Fruit fly (Drosophila melanogaster) whole organism, pupa: Measurements from ENCODE around the gene Chpf.

ENCODE experiments used
- CG10348 ChIP-seq: fragments of 200-800 bp; sonication (Bioruptor generic); IDR thresholded peaks from 2 replicates; pipeline ENCODE4 v1.3.6; 2022; ENCODE audit warnings: missing biosample characterization, missing genetic modification characterization
- CG12605 ChIP-seq: fragments of 200-800 bp; sonication (Bioruptor generic); IDR thresholded peaks from 2 replicates; pipeline ENCODE4 v1.3.6; 2022; ENCODE audit warnings: missing biosample characterization, missing genetic modification characterization
- CG13204 ChIP-seq: fragments of 200-800 bp; sonication (Bioruptor generic); optimal IDR thresholded peaks from 2 replicates; lab custom pipeline; 2018; ENCODE audit warnings: missing biosample characterization, mild to moderate bottlenecking, missing genetic modification characterization, moderate library complexity
- CG14655 ChIP-seq: fragments of 200-800 bp; sonication (Bioruptor generic); optimal IDR thresholded peaks from 3 replicates; lab custom pipeline; 2017; ENCODE audit warnings: mild to moderate bottlenecking, missing biosample characterization, missing genetic modification reagents, missing genetic modification characterization
- CG15710 ChIP-seq: fragments of 200-800 bp; sonication (Bioruptor generic); optimal IDR thresholded peaks from 2 replicates; lab custom pipeline; 2018; ENCODE audit warnings: missing biosample characterization, mild to moderate bottlenecking, missing genetic modification characterization, moderate library complexity
- CG17806 ChIP-seq: fragments of 200-800 bp; sonication (Bioruptor generic); optimal IDR thresholded peaks from 2 replicates; lab custom pipeline; 2018; ENCODE audit warnings: missing biosample characterization, mild to moderate bottlenecking, missing genetic modification characterization, moderate library complexity
- CG32121 ChIP-seq: fragments of 200-800 bp; sonication (Bioruptor generic); IDR thresholded peaks from 2 replicates; pipeline ENCODE4 v1.3.6; 2022; ENCODE audit warnings: missing biosample characterization, missing genetic modification characterization
- CG34367 ChIP-seq: fragments of 200-800 bp; sonication (Bioruptor generic); optimal IDR thresholded peaks from 2 replicates; lab custom pipeline; 2018; ENCODE audit warnings: missing biosample characterization, mild to moderate bottlenecking, missing genetic modification characterization
- CG4496 ChIP-seq: fragments of 200-800 bp; sonication (Bioruptor generic); IDR thresholded peaks from 3 replicates; pipeline ENCODE4 v1.3.6; 2022; ENCODE audit warnings: missing biosample characterization, missing genetic modification characterization
- CG8159 ChIP-seq: fragments of 200-800 bp; sonication (Bioruptor generic); optimal IDR thresholded peaks from 3 replicates; lab custom pipeline; 2018; ENCODE audit warnings: missing biosample characterization, mild to moderate bottlenecking, missing genetic modification characterization, moderate library complexity
- CG8301 ChIP-seq: fragments of 200-800 bp; sonication (Bioruptor generic); optimal IDR thresholded peaks from 2 replicates; lab custom pipeline; 2018; ENCODE audit warnings: missing biosample characterization, mild to moderate bottlenecking, missing genetic modification characterization
- CG9948 ChIP-seq: fragments of 200-800 bp; sonication (Bioruptor generic); optimal IDR thresholded peaks from 2 replicates; lab custom pipeline; 2018; ENCODE audit warnings: missing biosample characterization, mild to moderate bottlenecking, missing genetic modification characterization, moderate library complexity
- D1 ChIP-seq: fragments of 200-800 bp; sonication (Bioruptor generic); optimal IDR thresholded peaks from 2 replicates; lab custom pipeline; 2018; ENCODE audit warnings: missing biosample characterization, mild to moderate bottlenecking, missing genetic modification characterization, moderate library complexity
- EcR ChIP-seq: fragments of 200-800 bp; sonication (Bioruptor generic); optimal IDR thresholded peaks from 3 replicates; lab custom pipeline; 2019; ENCODE audit warnings: missing biosample characterization, missing genetic modification characterization, mild to moderate bottlenecking, moderate library complexity, missing genetic modification reagents
- Ets98B ChIP-seq: fragments of 200-800 bp; sonication (Bioruptor generic); IDR thresholded peaks from 2 replicates; pipeline ENCODE4 v1.3.6; 2022; ENCODE audit warnings: missing biosample characterization, missing genetic modification characterization
- Pif1A ChIP-seq: fragments of 200-800 bp; sonication (Bioruptor generic); optimal IDR thresholded peaks from 3 replicates; lab custom pipeline; 2016; ENCODE audit warnings: missing biosample characterization, missing genetic modification characterization
- Pif1B ChIP-seq: fragments of 200-800 bp; sonication (Bioruptor generic); optimal IDR thresholded peaks from 3 replicates; lab custom pipeline; 2016; ENCODE audit warnings: missing biosample characterization, missing genetic modification characterization
- Snoo ChIP-seq: fragments of 200-800 bp; sonication (Bioruptor generic); optimal IDR thresholded peaks from 3 replicates; lab custom pipeline; 2017; ENCODE audit warnings: missing biosample characterization, mild to moderate bottlenecking, missing genetic modification characterization, inconsistent platforms
- fd96Ca ChIP-seq: fragments of 200-800 bp; sonication (Bioruptor generic); IDR thresholded peaks from 3 replicates; pipeline ENCODE4 v1.3.6; 2022; ENCODE audit warnings: missing biosample characterization, missing genetic modification characterization
- gl ChIP-seq: fragments of 200-800 bp; sonication (Bioruptor generic); optimal IDR thresholded peaks from 2 replicates; lab custom pipeline; 2018; ENCODE audit warnings: missing biosample characterization, mild to moderate bottlenecking, missing genetic modification characterization
- rn ChIP-seq: fragments of 200-800 bp; sonication (Bioruptor generic); IDR thresholded peaks from 2 replicates; pipeline ENCODE4 v1.3.6; 2022; ENCODE audit warnings: missing biosample characterization, missing genetic modification characterization

The Chpf gene

DNA sequence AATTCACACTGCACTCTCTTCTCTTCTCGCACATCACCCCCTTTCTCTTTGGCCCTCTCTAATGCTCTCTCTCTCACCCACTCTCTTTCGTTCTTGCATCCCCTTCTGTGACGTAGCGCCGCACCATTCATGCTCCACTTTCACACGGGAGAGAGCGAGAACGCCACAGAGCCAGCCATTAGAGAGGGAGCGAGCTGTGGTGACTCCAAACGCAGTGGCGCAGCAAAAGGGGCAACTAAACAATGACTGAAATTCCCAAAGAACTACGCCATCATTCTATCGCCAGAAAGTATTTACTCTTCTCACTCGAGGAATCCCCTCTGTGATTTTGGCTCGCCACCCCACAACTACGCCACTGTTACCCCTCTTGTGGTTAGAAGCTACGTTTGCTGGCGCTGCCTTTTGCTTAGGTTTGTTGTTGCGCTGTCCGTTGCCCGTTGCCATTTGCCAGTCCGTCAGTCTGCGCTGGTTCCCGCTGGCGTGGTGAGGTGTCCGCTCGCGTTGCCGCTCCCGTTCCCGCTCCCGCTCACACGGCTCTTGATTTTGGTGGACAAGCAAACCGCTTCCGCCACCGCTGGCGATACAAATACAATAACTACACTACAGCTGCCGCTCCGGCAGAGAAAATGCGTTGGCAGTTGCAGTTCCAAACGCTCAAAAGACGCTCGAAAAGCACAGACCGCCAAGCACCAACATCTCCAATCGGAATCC, 19.0 kb upstream of the Chpf start:
- TF ChIP-seq CG9948 (tag; lab: Kevin White, UChicago) (peak; percentile 92), CG15710 (tag; lab: Kevin White, UChicago) (peak; percentile 91), CG12605 (GFP tag; lab: Robert Waterston, UW) (peak; percentile 98), CG10348 (GFP tag; lab: Robert Waterston, UW) (peak; percentile 98), Ets98B (GFP tag; lab: Robert Waterston, UW) (peak; percentile 100), gl (tag; lab: Kevin White, UChicago) (peak; percentile 87), CG4496 (GFP tag; lab: Robert Waterston, UW) (peak; percentile 100), CG17806 (tag; lab: Kevin White, UChicago) (peak; percentile 89), fd96Ca (GFP tag; lab: Robert Waterston, UW) (peak; percentile 100), CG13204 (GFP tag; lab: Kevin White, UChicago) (peak; percentile 91), EcR (GFP tag; lab: Kevin White, UChicago) (no peak), CG8301 (tag; lab: Kevin White, UChicago) (peak; percentile 98), Pif1B (GFP tag; lab: Kevin White, UChicago) (peak; percentile 95), Pif1A (GFP tag; lab: Kevin White, UChicago) (peak; percentile 96), Snoo (tag; lab: Kevin White, UChicago) (peak; percentile 98), CG32121 (GFP tag; lab: Robert Waterston, UW) (peak; percentile 99), CG34367 (tag; lab: Kevin White, UChicago) (peak; percentile 92), D1 (peak; percentile 72), rn (peak; percentile 98), CG8159 (peak; percentile 87), CG14655 (GFP tag; lab: Kevin White, UChicago) (peak; percentile 98)
- TF ChIP-seq, all 21 proteins: peak for 20

DNA sequence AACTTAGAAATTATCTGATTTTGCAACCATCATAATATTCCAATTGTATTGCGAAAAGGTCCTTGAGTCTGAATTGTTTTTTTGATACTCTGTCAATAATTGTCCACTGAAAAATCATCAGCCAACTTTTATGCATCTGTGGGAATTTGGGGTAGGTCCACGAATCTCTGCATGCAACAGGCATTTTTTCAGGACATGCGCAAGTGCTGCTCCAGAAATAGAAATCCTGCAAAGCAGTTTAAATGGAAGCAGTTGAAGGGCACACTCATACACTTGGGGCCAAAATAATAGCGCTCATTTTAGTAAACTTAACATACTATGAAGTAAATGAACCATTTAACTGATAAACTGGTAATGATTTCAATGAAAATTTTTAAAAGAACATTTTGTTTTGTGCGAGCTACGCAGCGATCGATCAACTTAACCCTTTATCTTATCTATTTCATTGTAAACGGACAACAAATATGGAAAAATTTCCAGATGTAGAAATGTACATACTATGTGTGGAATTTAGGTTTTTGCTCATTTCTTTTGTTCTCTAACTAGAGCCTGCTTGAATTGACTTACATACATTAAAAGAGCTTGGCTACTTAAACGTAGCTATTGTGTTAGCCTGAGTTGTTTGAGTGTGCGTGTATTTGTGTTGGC, 18.0 kb upstream of the Chpf start:
- TF ChIP-seq CG13204 (GFP tag; lab: Kevin White, UChicago) (no peak), CG14655 (GFP tag; lab: Kevin White, UChicago) (peak; percentile 84), CG15710 (tag; lab: Kevin White, UChicago) (peak; percentile 70), gl (tag; lab: Kevin White, UChicago) (no peak), Snoo (tag; lab: Kevin White, UChicago) (peak; percentile 51), CG12605 (GFP tag; lab: Robert Waterston, UW) (peak; percentile 15; the same call in 1 of the 2 replicates), Pif1B (GFP tag; lab: Kevin White, UChicago) (peak; percentile 45), CG8301 (tag; lab: Kevin White, UChicago) (peak; percentile 75), CG9948 (tag; lab: Kevin White, UChicago) (peak; percentile 66), EcR (GFP tag; lab: Kevin White, UChicago) (no peak), CG17806 (tag; lab: Kevin White, UChicago) (peak; percentile 60), D1 (peak; percentile 18), Ets98B (GFP tag; lab: Robert Waterston, UW) (no peak), CG10348 (GFP tag; lab: Robert Waterston, UW) (no peak), CG8159 (peak; percentile 74), CG34367 (tag; lab: Kevin White, UChicago) (peak; percentile 47), Pif1A (GFP tag; lab: Kevin White, UChicago) (peak; percentile 71), CG4496 (GFP tag; lab: Robert Waterston, UW) (peak; percentile 50; the same call in 1 of the 3 replicates), CG32121 (GFP tag; lab: Robert Waterston, UW) (no peak), rn (no peak)

DNA sequence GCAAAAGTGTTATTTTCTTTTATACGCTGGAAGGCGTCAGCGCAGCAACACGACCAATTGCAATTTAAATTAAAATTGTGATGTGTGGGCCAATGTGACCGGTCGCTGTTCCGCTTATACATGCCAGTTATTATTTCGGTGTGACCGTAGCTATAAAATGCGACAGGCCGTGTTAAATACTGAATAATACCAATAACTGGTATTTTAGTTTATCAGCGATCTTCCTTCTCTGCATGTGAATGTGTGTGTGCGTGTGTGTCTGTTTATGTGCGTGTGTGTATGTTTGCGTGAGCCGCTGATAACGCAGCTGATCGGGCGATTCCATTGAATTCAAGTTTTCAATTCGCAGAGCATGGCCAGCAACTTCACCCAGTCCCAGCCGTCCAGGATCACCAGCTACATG, 16.5 kb upstream of the Chpf start, which contains the start of the genes CG32638, CG15717 and MFS10:
TSS of gene CG32638 (minus strand) at position 45 of the 403 bp plus-strand sequence.
TSS of gene CG15717 (plus strand) at position 203 of the 403 bp plus-strand sequence.
TSS of gene MFS10 (plus strand) at position 269 of the 403 bp plus-strand sequence.
- TF ChIP-seq fd96Ca (GFP tag; lab: Robert Waterston, UW): peak; percentile 7; the same call in 1 of the 3 replicates
- no peak for TF ChIP-seq D1

DNA sequence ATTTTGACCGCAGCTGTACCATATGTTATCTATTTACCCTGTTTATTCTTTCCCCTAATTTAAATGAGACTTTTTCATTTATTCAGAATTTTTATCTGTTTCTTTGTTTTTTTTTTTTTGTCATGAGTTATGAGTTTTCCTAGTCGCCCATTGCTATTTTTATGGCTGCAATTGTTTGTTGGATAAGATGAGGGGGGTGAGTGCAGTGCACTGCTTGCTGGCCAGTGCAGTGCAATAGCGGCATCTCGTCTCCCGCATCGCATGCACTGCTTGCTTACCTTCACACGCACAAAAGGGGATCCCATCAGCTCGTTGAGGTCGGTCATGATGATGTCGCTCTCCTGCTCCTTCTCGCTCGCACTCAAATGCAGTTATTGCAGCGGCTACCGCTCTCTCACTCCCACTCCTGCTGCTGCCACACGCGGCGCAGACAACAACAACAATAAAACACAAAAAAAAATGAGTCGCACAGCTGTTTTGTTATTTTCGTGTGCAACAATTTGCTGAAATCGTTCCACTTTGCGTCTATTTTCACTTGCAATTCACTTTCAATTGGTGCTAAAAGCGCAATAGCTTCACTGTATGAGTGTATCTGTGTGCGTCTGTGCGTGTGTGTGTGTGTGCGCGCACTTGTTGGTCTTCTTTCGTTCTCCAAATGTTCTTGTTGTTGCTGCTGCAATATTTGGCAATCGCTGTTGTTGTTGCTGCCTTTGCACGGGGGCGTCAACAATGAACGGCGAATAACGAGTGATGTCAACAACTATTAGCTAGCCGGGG, 15.9 kb upstream of the Chpf start:
- peak; percentile 75 for TF ChIP-seq Ets98B (GFP tag; lab: Robert Waterston, UW)
- no peak for TF ChIP-seq Snoo (tag; lab: Kevin White, UChicago)
- peak; percentile 68 for TF ChIP-seq CG32121 (GFP tag; lab: Robert Waterston, UW)
- no peak for TF ChIP-seq gl (tag; lab: Kevin White, UChicago)
- TF ChIP-seq Pif1A (GFP tag; lab: Kevin White, UChicago): peak; percentile 39
- no peak for TF ChIP-seq CG10348 (GFP tag; lab: Robert Waterston, UW)
- peak; percentile 71 for TF ChIP-seq CG12605 (GFP tag; lab: Robert Waterston, UW)
- TF ChIP-seq CG15710 (tag; lab: Kevin White, UChicago): peak; percentile 44
- TF ChIP-seq rn: no peak
- TF ChIP-seq CG8159: peak; percentile 51
- TF ChIP-seq CG9948 (tag; lab: Kevin White, UChicago): peak; percentile 42
- TF ChIP-seq D1: peak; percentile 59
- peak; percentile 7 for TF ChIP-seq CG34367 (tag; lab: Kevin White, UChicago)
- no peak for TF ChIP-seq Pif1B (GFP tag; lab: Kevin White, UChicago)
- TF ChIP-seq CG14655 (GFP tag; lab: Kevin White, UChicago): peak; percentile 53
- peak; percentile 36; the same call in 1 of the 3 replicates for TF ChIP-seq fd96Ca (GFP tag; lab: Robert Waterston, UW)
- TF ChIP-seq CG8301 (tag; lab: Kevin White, UChicago): peak; percentile 46
- TF ChIP-seq EcR (GFP tag; lab: Kevin White, UChicago): peak; percentile 45
- TF ChIP-seq CG17806 (tag; lab: Kevin White, UChicago): peak; percentile 49
- peak; percentile 86 for TF ChIP-seq CG4496 (GFP tag; lab: Robert Waterston, UW)
- peak; percentile 71 for TF ChIP-seq CG13204 (GFP tag; lab: Kevin White, UChicago)
